Worm (Caenorhabditis elegans) whole organism, young adult: ENCODE measurements around the gene cku-70.

Experiments
- C17E4.6 ChIP-seq: fragments of 200-800 bp; sonication (Bioruptor generic); IDR thresholded peaks from 2 replicates; pipeline ENCODE4 v1.3.6; 2022; ENCODE audit warnings: missing genetic modification reagents, missing genetic modification characterization, missing compliant biosample characterization
- F57C9.4 ChIP-seq: sonication (generic microtip); optimal IDR thresholded peaks from 2 replicates; lab custom pipeline; 2017; ENCODE audit warnings: mild to moderate bottlenecking, missing genetic modification characterization, missing compliant biosample characterization
- aptf-2 ChIP-seq: fragments of 200-800 bp; sonication (Bioruptor generic); conservative IDR thresholded peaks from 2 replicates; pipeline ENCODE4 v1.3.6; 2022; ENCODE audit warnings: missing genetic modification reagents, missing genetic modification characterization, missing compliant biosample characterization
- athp-1 ChIP-seq: sonication (generic microtip); optimal IDR thresholded peaks from 2 replicates; lab custom pipeline; 2017; ENCODE audit warnings: mild to moderate bottlenecking, missing genetic modification characterization, missing compliant biosample characterization
- attf-5 ChIP-seq: fragments of 200-800 bp; sonication (Bioruptor generic); optimal IDR thresholded peaks from 2 replicates; lab custom pipeline; 2018; ENCODE audit warnings: mild to moderate bottlenecking, missing genetic modification characterization, missing compliant biosample characterization
- dox-1 ChIP-seq: fragments of 200-800 bp; sonication (Bioruptor generic); IDR thresholded peaks from 2 replicates; pipeline ENCODE4 v1.3.6; 2022; ENCODE audit warnings: missing genetic modification reagents, missing genetic modification characterization, missing compliant biosample characterization
- let-607 ChIP-seq, 2 experiments: fragments of 200-800 bp in 1 of 2; sonication (Bioruptor generic) in 1 of 2; sonication (generic microtip) in 1 of 2; optimal IDR thresholded peaks; 2 replicates each; lab custom pipeline; 2016 to 2018; ENCODE audit warnings: mild to moderate bottlenecking in 2 of 2, missing compliant biosample characterization in 2 of 2, missing genetic modification characterization in 2 of 2, moderate library complexity in 2 of 2, missing genotype in 1 of 2
- lsy-27 ChIP-seq: sonication (generic microtip); optimal IDR thresholded peaks from 2 replicates; lab custom pipeline; 2017; ENCODE audit warnings: missing genetic modification characterization, mild to moderate bottlenecking, missing compliant biosample characterization, antibody characterized with exemption, missing genotype, borderline replicate concordance; ENCODE audit not compliant: insufficient read depth
- nhr-179 ChIP-seq: sonication (generic microtip); optimal IDR thresholded peaks from 2 replicates; lab custom pipeline; 2016; ENCODE audit warnings: mild to moderate bottlenecking, missing genetic modification characterization, missing compliant biosample characterization
- rpc-1 ChIP-seq, 2 experiments: fragments of 150-350 bp in 1 of 2; sonication (generic microtip) in 1 of 2; optimal IDR thresholded peaks; 2 replicates each; lab custom pipeline; 2014 to 2018; ENCODE audit warnings: missing biosample characterization in 1 of 2, missing genetic modification characterization in 1 of 2, missing genetic modification reagents in 1 of 2, missing genotype in 1 of 2
- sptf-2 ChIP-seq: fragments of 200-800 bp; sonication (Bioruptor generic); optimal IDR thresholded peaks from 2 replicates; lab custom pipeline; 2018; ENCODE audit warnings: mild to moderate bottlenecking, missing genetic modification characterization, missing compliant biosample characterization
- unc-62 ChIP-seq: fragments of 150-350 bp; optimal IDR thresholded peaks from 2 replicates; lab custom pipeline; 2014; ENCODE audit warnings: missing biosample characterization, missing genetic modification reagents, missing genetic modification characterization
- ztf-26 ChIP-seq: sonication (generic microtip); optimal IDR thresholded peaks from 2 replicates; lab custom pipeline; 2017; ENCODE audit warnings: missing genetic modification characterization, missing compliant biosample characterization
- ztf-28 ChIP-seq: fragments of 200-800 bp; sonication (Bioruptor generic); IDR thresholded peaks from 2 replicates; pipeline ENCODE4 v1.3.6; 2022; ENCODE audit warnings: missing genetic modification reagents, missing genetic modification characterization, missing compliant biosample characterization

DNA sequence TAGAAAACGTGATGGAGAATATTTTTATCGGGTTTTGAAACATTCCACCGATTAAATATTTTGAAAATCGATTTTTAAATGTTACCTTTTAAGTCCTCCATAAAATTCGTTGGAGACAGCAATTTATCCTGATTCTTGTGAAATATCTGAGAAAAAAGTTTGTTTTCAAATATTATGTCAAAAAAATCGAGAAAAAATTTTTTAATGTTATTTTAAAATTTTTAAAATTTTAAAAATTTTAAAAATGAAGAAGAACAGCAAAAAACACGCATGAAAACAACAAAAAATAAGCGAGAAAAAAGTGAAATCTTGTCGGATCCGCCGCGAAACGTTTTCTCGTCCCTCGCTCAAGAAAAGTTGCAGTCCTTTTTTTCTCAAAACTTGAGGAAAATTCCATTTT is 27.1 kb upstream of the cku-70 start, which contains the start of gene Y48A6C.8:
- no peak for TF ChIP-seq athp-1 (tag; lab: Kevin White, UChicago)
- no peak for TF ChIP-seq unc-62 (GFP tag; lab: Kevin White, UChicago)
- no peak for TF ChIP-seq sptf-2 (GFP tag; lab: Kevin White, UChicago)
- no peak for TF ChIP-seq F57C9.4
- TF ChIP-seq ztf-26 (tag; lab: Kevin White, UChicago): no peak
- TF ChIP-seq lsy-27 (tag; lab: Kevin White, UChicago): no peak
- TF ChIP-seq ztf-28 (GFP tag; lab: Robert Waterston, UW): no peak
- no peak for TF ChIP-seq C17E4.6 (GFP tag; lab: Robert Waterston, UW)
- TF ChIP-seq attf-5 (GFP tag; lab: Kevin White, UChicago): no peak
- no peak for TF ChIP-seq rpc-1 (optimal IDR thresholded peaks at IDR 0.05; lab: Kevin White, UChicago)
- TF ChIP-seq rpc-1 (tag; optimal IDR thresholded peaks at IDR 0.05; lab: Kevin White, UChicago): no peak
- TF ChIP-seq nhr-179: no peak
- TF ChIP-seq aptf-2: no peak
- no peak for TF ChIP-seq dox-1 (GFP tag; lab: Robert Waterston, UW)
- TF ChIP-seq let-607 (tag; optimal IDR thresholded peaks at IDR 0.05; lab: Kevin White, UChicago): no peak
